Fruit fly (Drosophila melanogaster): ENCODE results near the gene Tsc1.
A peak's percentile ranks its signal among the peaks of the same experiment; 100 is the strongest.

Tsc1 gene

DNA sequence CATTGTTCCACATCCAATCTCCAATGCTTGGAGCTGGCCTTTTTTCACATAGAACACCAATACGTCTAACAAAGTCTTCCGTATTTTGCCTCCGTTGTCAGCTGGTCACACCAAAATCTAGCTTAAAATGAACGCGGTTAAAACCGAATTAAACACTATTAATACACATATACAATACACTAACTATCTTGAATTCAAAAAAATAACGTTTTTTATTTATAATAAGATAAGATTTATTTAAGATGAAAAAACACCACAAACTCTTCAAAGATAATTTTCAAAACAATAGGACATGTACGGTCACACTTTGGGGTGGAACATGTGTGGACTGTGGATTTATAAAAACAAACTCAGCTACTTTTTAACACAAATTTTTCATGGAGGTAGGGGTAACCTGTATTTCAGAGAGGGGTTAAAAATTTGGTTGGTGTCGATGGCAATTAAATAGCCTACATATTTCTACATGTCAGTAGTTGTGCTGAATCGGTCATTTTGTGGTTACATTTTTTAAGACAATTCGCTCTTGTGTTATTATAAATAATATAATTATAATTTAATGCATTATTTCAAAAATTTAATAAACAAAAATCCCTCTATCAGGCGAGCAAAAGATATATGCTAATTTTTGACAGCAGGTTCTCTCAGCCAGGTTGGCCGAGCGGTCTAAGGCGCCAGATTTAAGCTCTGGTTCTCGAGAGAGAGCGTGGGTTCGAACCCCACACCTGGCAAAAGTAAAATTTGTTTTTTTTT lies 17.6 kb upstream of the Tsc1 start, which contains the start of gene CG13605 (continued):
- TF ChIP-seq Sox102F (GFP tag; optimal IDR thresholded peaks at IDR 0.05) (peak; percentile 71), Ets21C (GFP tag; optimal IDR thresholded peaks at IDR 0.05) (peak; percentile 37), CG31627 (GFP tag; optimal IDR thresholded peaks at IDR 0.05) (peak; percentile 51), CG8319 (GFP tag; optimal IDR thresholded peaks at IDR 0.05) (peak; percentile 40), Hr4 (GFP tag; optimal IDR thresholded peaks at IDR 0.05) (peak; percentile 71), Met (GFP tag; optimal IDR thresholded peaks at IDR 0.05) (peak; percentile 71), dac (GFP tag; optimal IDR thresholded peaks at IDR 0.05) (peak; percentile 25), CG3032 (tag; optimal IDR thresholded peaks at IDR 0.05) (peak; percentile 60), CG6854 (GFP tag; optimal IDR thresholded peaks at IDR 0.05) (peak; percentile 69), fd59A (GFP tag; optimal IDR thresholded peaks at IDR 0.05) (no peak), CG11294 (GFP tag; IDR thresholded peaks at IDR 0.05) (peak; percentile 62), fd85E (GFP tag; optimal IDR thresholded peaks at IDR 0.05) (peak; percentile 40), CG11762 (GFP tag; optimal IDR thresholded peaks at IDR 0.05; ENCODE audit: insufficient read depth) (peak; percentile 53), Lpt (GFP tag; optimal IDR thresholded peaks at IDR 0.05) (peak; percentile 33), svp (GFP tag) (peak; percentile 66), CG11902 (GFP tag; optimal IDR thresholded peaks at IDR 0.05) (no peak), CG4318 (GFP tag; optimal IDR thresholded peaks at IDR 0.05) (peak; percentile 43), CG32006 (GFP tag; optimal IDR thresholded peaks at IDR 0.05) (peak; percentile 66), CG9139 (GFP tag; optimal IDR thresholded peaks at IDR 0.05) (no peak), Sox14 (GFP tag; optimal IDR thresholded peaks at IDR 0.05) (peak; percentile 41), CG7368 (GFP tag; optimal IDR thresholded peaks at IDR 0.05) (peak; percentile 57), cyc (GFP tag; optimal IDR thresholded peaks at IDR 0.05) (peak; percentile 63), acj6 (GFP tag; optimal IDR thresholded peaks at IDR 0.05) (peak; percentile 73), CG3919 (GFP tag; optimal IDR thresholded peaks at IDR 0.05) (peak; percentile 78), Sox15 (GFP tag; optimal IDR thresholded peaks at IDR 0.05) (peak; percentile 25), spab (GFP tag; optimal IDR thresholded peaks at IDR 0.05) (no peak), ss (GFP tag; optimal IDR thresholded peaks at IDR 0.05) (peak; percentile 35 to 51), achi (GFP tag; optimal IDR thresholded peaks at IDR 0.05) (peak; percentile 70)

dm6 chr3R:24113070-24113385 lies 17.1 kb upstream of the Tsc1 start, which contains the start of gene Root:
Root (plus strand) TSS chr3R:24113286.
- TF ChIP-seq CG4318 (GFP tag; optimal IDR thresholded peaks at IDR 0.05) = no peak
- TF ChIP-seq dsx (GFP tag; optimal IDR thresholded peaks at IDR 0.05; ENCODE audit: poor library complexity, severe bottlenecking) = no peak
- TF ChIP-seq CG6163 (GFP tag; IDR thresholded peaks at IDR 0.05) = no peak
- no peak for TF ChIP-seq lz (GFP tag; optimal IDR thresholded peaks at IDR 0.05)
- no peak for TF ChIP-seq CG10669 (GFP tag; optimal IDR thresholded peaks at IDR 0.05)
- TF ChIP-seq CG6808 (GFP tag; optimal IDR thresholded peaks at IDR 0.05) = no peak
- TF ChIP-seq Eip78C (GFP tag) = no peak
- no peak for TF ChIP-seq dac (GFP tag; optimal IDR thresholded peaks at IDR 0.05)
- no peak for TF ChIP-seq Ets21C (GFP tag; optimal IDR thresholded peaks at IDR 0.05)
- TF ChIP-seq Blimp-1 (GFP tag; optimal IDR thresholded peaks at IDR 0.05) = no peak
- no peak for TF ChIP-seq CG11294 (GFP tag; IDR thresholded peaks at IDR 0.05)
- TF ChIP-seq pdm3 (GFP tag; optimal IDR thresholded peaks at IDR 0.05) = no peak
- no peak for TF ChIP-seq esn (GFP tag; optimal IDR thresholded peaks at IDR 0.05)
- no peak for TF ChIP-seq fd85E (GFP tag; optimal IDR thresholded peaks at IDR 0.05)
- TF ChIP-seq CG16779 (tag; optimal IDR thresholded peaks at IDR 0.05) = no peak
- no peak for TF ChIP-seq Hr39 (GFP tag; optimal IDR thresholded peaks at IDR 0.05)
- no peak for TF ChIP-seq Eip75B (GFP tag; optimal IDR thresholded peaks at IDR 0.05)
- TF ChIP-seq acj6 (GFP tag; optimal IDR thresholded peaks at IDR 0.05) = no peak
- no peak for TF ChIP-seq salr (GFP tag; optimal IDR thresholded peaks at IDR 0.05)

All from whole organism, prepupa.